Fruit fly (Drosophila melanogaster) whole organism, embryonic: ENCODE data around the gene CG10301.
A peak's percentile ranks its signal among the peaks of the same experiment; 100 is the strongest.

Experiments
- Aef1 ChIP-seq: fragments of 200-800 bp; sonication (Bioruptor generic); IDR thresholded peaks from 3 replicates; pipeline ENCODE4 v1.3.6; 2022; ENCODE audit warnings: missing biosample characterization, missing genetic modification characterization
- Asciz ChIP-seq: fragments of 200-800 bp; sonication (Bioruptor generic); optimal IDR thresholded peaks from 2 replicates; lab custom pipeline; 2017; ENCODE audit warnings: missing biosample characterization, mild to moderate bottlenecking, missing genetic modification characterization, missing genetic modification reagents
- CG1024 ChIP-seq: fragments of 200-800 bp; sonication (Bioruptor generic); IDR thresholded peaks from 2 replicates; pipeline ENCODE4 v1.3.6; 2022; ENCODE audit warnings: missing biosample characterization, missing genetic modification characterization
- CG10462 ChIP-seq: fragments of 200-800 bp; sonication (Bioruptor generic); optimal IDR thresholded peaks from 2 replicates; lab custom pipeline; 2016; ENCODE audit warnings: missing biosample characterization, missing genetic modification characterization
- CG10654 ChIP-seq: fragments of 200-800 bp; sonication (Bioruptor generic); optimal IDR thresholded peaks from 2 replicates; lab custom pipeline; 2016; ENCODE audit warnings: missing biosample characterization, missing genetic modification characterization
- CG12071 ChIP-seq: fragments of 200-800 bp; sonication (Bioruptor generic); optimal IDR thresholded peaks from 3 replicates; lab custom pipeline; 2018; ENCODE audit warnings: missing biosample characterization, mild to moderate bottlenecking, missing genetic modification characterization
- CG12219 ChIP-seq: fragments of 200-800 bp; sonication (Bioruptor generic); optimal IDR thresholded peaks from 3 replicates; lab custom pipeline; 2018; ENCODE audit warnings: missing biosample characterization, mild to moderate bottlenecking, missing genetic modification characterization
- CG12659 ChIP-seq: fragments of 200-800 bp; sonication (Bioruptor generic); optimal IDR thresholded peaks from 3 replicates; lab custom pipeline; 2017; ENCODE audit warnings: mild to moderate bottlenecking, missing biosample characterization, missing genetic modification reagents, missing genetic modification characterization
- CG12769 ChIP-seq: fragments of 200-800 bp; sonication (Bioruptor generic); optimal IDR thresholded peaks from 2 replicates; lab custom pipeline; 2019; ENCODE audit warnings: missing biosample characterization, mild to moderate bottlenecking, missing genetic modification characterization, moderate library complexity
- CG13424 ChIP-seq: fragments of 200-800 bp; sonication (Bioruptor generic); optimal IDR thresholded peaks from 2 replicates; lab custom pipeline; 2019; ENCODE audit warnings: missing biosample characterization, mild to moderate bottlenecking, missing genetic modification characterization, moderate library complexity
- CG15269 ChIP-seq: fragments of 200-800 bp; sonication (Bioruptor generic); optimal IDR thresholded peaks from 2 replicates; lab custom pipeline; 2018; ENCODE audit warnings: missing biosample characterization, mild to moderate bottlenecking, missing genetic modification characterization, moderate library complexity
- CG17361 ChIP-seq: fragments of 200-800 bp; sonication (Bioruptor generic); IDR thresholded peaks from 3 replicates; pipeline ENCODE4 v1.3.6; 2022; ENCODE audit warnings: missing biosample characterization, missing genetic modification characterization
- CG2116 ChIP-seq: fragments of 200-800 bp; sonication (Bioruptor generic); optimal IDR thresholded peaks from 3 replicates; lab custom pipeline; 2018; ENCODE audit warnings: missing biosample characterization, mild to moderate bottlenecking, missing genetic modification characterization
- CG3163 ChIP-seq: fragments of 200-800 bp; sonication (Bioruptor generic); optimal IDR thresholded peaks from 3 replicates; lab custom pipeline; 2016; ENCODE audit warnings: missing biosample characterization, missing genetic modification characterization
- CG33557 ChIP-seq: fragments of 200-800 bp; sonication (Bioruptor generic); optimal IDR thresholded peaks from 2 replicates; lab custom pipeline; 2019; ENCODE audit warnings: missing biosample characterization, mild to moderate bottlenecking, missing genetic modification characterization, moderate library complexity
- CG34422 ChIP-seq: fragments of 200-800 bp; sonication (Bioruptor generic); IDR thresholded peaks from 3 replicates; pipeline ENCODE4 v1.3.6; 2022; ENCODE audit warnings: missing biosample characterization, missing genetic modification characterization
- CG3995 ChIP-seq: fragments of 200-800 bp; sonication (Bioruptor generic); optimal IDR thresholded peaks from 3 replicates; lab custom pipeline; 2016; ENCODE audit warnings: missing biosample characterization, missing genetic modification characterization
- CG6654 ChIP-seq: fragments of 200-800 bp; sonication (Bioruptor generic); optimal IDR thresholded peaks from 2 replicates; lab custom pipeline; 2017; ENCODE audit warnings: missing biosample characterization, mild to moderate bottlenecking, missing genetic modification characterization
- CG7745 ChIP-seq: fragments of 200-800 bp; sonication (Bioruptor generic); optimal IDR thresholded peaks from 2 replicates; lab custom pipeline; 2018; ENCODE audit warnings: missing biosample characterization, mild to moderate bottlenecking, missing genetic modification characterization, moderate library complexity
- CG7786 ChIP-seq: fragments of 200-800 bp; sonication (Bioruptor generic); optimal IDR thresholded peaks from 2 replicates; lab custom pipeline; 2016; ENCODE audit warnings: missing biosample characterization, missing genetic modification characterization
- CG8359 ChIP-seq: fragments of 200-800 bp; sonication (Bioruptor generic); optimal IDR thresholded peaks from 2 replicates; lab custom pipeline; 2017; ENCODE audit warnings: missing biosample characterization, mild to moderate bottlenecking, missing genetic modification characterization, borderline replicate concordance
- CG9727 ChIP-seq: fragments of 200-800 bp; sonication (Bioruptor generic); optimal IDR thresholded peaks from 3 replicates; lab custom pipeline; 2017; ENCODE audit warnings: missing biosample characterization, mild to moderate bottlenecking, missing genetic modification characterization
- CoRest ChIP-seq: fragments of 200-800 bp; sonication (Bioruptor generic); optimal IDR thresholded peaks from 3 replicates; lab custom pipeline; 2018; ENCODE audit warnings: missing biosample characterization, mild to moderate bottlenecking, missing genetic modification characterization, moderate library complexity
- D19A ChIP-seq: fragments of 200-800 bp; optimal IDR thresholded peaks from 3 replicates; lab custom pipeline; 2019; ENCODE audit warnings: missing biosample characterization, mild to moderate bottlenecking, missing genetic modification characterization, moderate library complexity
- E2f2 ChIP-seq: fragments of 200-800 bp; sonication (Bioruptor generic); IDR thresholded peaks from 2 replicates; pipeline ENCODE4 v1.3.6; 2022; ENCODE audit warnings: missing biosample characterization, missing genetic modification characterization
- Ets97D ChIP-seq: fragments of 200-800 bp; sonication (Bioruptor generic); optimal IDR thresholded peaks from 3 replicates; lab custom pipeline; 2016; ENCODE audit warnings: missing biosample characterization, missing genetic modification characterization
- HLH3B ChIP-seq: fragments of 200-800 bp; sonication (Bioruptor generic); IDR thresholded peaks from 2 replicates; pipeline ENCODE4 v1.3.6; 2022; ENCODE audit warnings: missing biosample characterization, missing genetic modification characterization
- Hey ChIP-seq: fragments of 200-800 bp; sonication (Bioruptor generic); optimal IDR thresholded peaks from 3 replicates; lab custom pipeline; 2018; ENCODE audit warnings: missing biosample characterization, mild to moderate bottlenecking, missing genetic modification characterization
- Hr39 ChIP-seq: fragments of >200 bp; optimal IDR thresholded peaks from 2 replicates; lab custom pipeline; 2017
- Lpt ChIP-seq: fragments of >200 bp; optimal IDR thresholded peaks from 2 replicates; lab custom pipeline; 2018; ENCODE audit warnings: missing biosample characterization, missing genetic modification characterization
- Mrtf ChIP-seq: fragments of 200-800 bp; sonication (Bioruptor generic); IDR thresholded peaks from 3 replicates; pipeline ENCODE4 v1.3.6; 2022; ENCODE audit warnings: missing biosample characterization, missing genetic modification characterization
- Nf-YB ChIP-seq: fragments of 200-800 bp; sonication (Bioruptor generic); optimal IDR thresholded peaks from 3 replicates; lab custom pipeline; 2019; ENCODE audit warnings: missing biosample characterization, mild to moderate bottlenecking, missing genetic modification characterization, moderate library complexity
- Nf-YC ChIP-seq: fragments of 200-800 bp; optimal IDR thresholded peaks from 3 replicates; lab custom pipeline; 2019; ENCODE audit warnings: missing biosample characterization, mild to moderate bottlenecking, missing genetic modification characterization, moderate library complexity
- Side ChIP-seq: fragments of 200-800 bp; sonication (Bioruptor generic); optimal IDR thresholded peaks from 2 replicates; lab custom pipeline; 2016; ENCODE audit warnings: missing biosample characterization, missing genetic modification characterization
- Usf ChIP-seq: fragments of 200-800 bp; sonication (Bioruptor generic); optimal IDR thresholded peaks from 2 replicates; lab custom pipeline; 2017; ENCODE audit warnings: missing genotype, missing biosample characterization, missing genetic modification characterization
- Vsx1 ChIP-seq: fragments of 200-800 bp; sonication (Bioruptor generic); optimal IDR thresholded peaks from 2 replicates; lab custom pipeline; 2017; ENCODE audit warnings: missing biosample characterization, mild to moderate bottlenecking, missing genetic modification characterization, missing genetic modification reagents
- bab2 ChIP-seq: fragments of 200-800 bp; sonication (Bioruptor generic); optimal IDR thresholded peaks from 2 replicates; lab custom pipeline; 2016; ENCODE audit warnings: missing biosample characterization, missing genetic modification characterization
- btn ChIP-seq: fragments of 200-800 bp; sonication (Bioruptor generic); optimal IDR thresholded peaks from 2 replicates; lab custom pipeline; 2016; ENCODE audit warnings: missing biosample characterization, missing genetic modification characterization
- cas ChIP-seq: fragments of 200-800 bp; sonication (Bioruptor generic); IDR thresholded peaks from 2 replicates; pipeline ENCODE4 v1.3.6; 2022; ENCODE audit warnings: missing biosample characterization, missing genetic modification characterization
- dati ChIP-seq: fragments of 200-800 bp; sonication (Bioruptor generic); IDR thresholded peaks from 2 replicates; pipeline ENCODE4 v1.3.6; 2022; ENCODE audit warnings: missing biosample characterization, missing genetic modification characterization
- ftz-f1 ChIP-seq: fragments of 200-800 bp; sonication (Bioruptor generic); optimal IDR thresholded peaks from 2 replicates; lab custom pipeline; 2016; ENCODE audit warnings: missing biosample characterization, missing genetic modification characterization
- fu2 ChIP-seq: fragments of 200-800 bp; sonication (Bioruptor generic); optimal IDR thresholded peaks from 2 replicates; lab custom pipeline; 2016; ENCODE audit warnings: missing biosample characterization, missing genetic modification characterization
- gem ChIP-seq: fragments of 200-800 bp; sonication (Bioruptor generic); optimal IDR thresholded peaks from 2 replicates; lab custom pipeline; 2019; ENCODE audit warnings: missing biosample characterization, mild to moderate bottlenecking, missing genetic modification characterization, moderate library complexity
- mld ChIP-seq: fragments of 200-800 bp; sonication (Bioruptor generic); IDR thresholded peaks from 3 replicates; pipeline ENCODE4 v1.3.6; 2022; ENCODE audit warnings: missing biosample characterization, missing genetic modification characterization; ENCODE audit not compliant: partially characterized antibody
- nau ChIP-seq: fragments of 200-800 bp; sonication (Bioruptor generic); optimal IDR thresholded peaks from 3 replicates; lab custom pipeline; 2017; ENCODE audit warnings: missing biosample characterization, mild to moderate bottlenecking, missing genetic modification characterization, missing genetic modification reagents
- org-1 ChIP-seq: fragments of 200-800 bp; sonication (Bioruptor generic); optimal IDR thresholded peaks from 2 replicates; lab custom pipeline; 2017; ENCODE audit warnings: missing biosample characterization, missing genetic modification characterization
- ranshi ChIP-seq: fragments of 200-800 bp; sonication (Bioruptor generic); IDR thresholded peaks from 2 replicates; pipeline ENCODE4 v1.3.6; 2022; ENCODE audit warnings: missing biosample characterization, missing genetic modification characterization
- repo ChIP-seq: fragments of 200-800 bp; sonication (Bioruptor generic); optimal IDR thresholded peaks from 2 replicates; lab custom pipeline; 2016; ENCODE audit warnings: missing biosample characterization, missing genetic modification characterization
- sens ChIP-seq: fragments of 200-800 bp; sonication (Bioruptor generic); peaks from one replicate; lab custom pipeline; 2016; ENCODE audit warnings: missing biosample characterization, missing genetic modification characterization
- slbo ChIP-seq: fragments of 200-800 bp; sonication (Bioruptor generic); IDR thresholded peaks from 2 replicates; pipeline ENCODE4 v1.3.6; 2022; ENCODE audit warnings: missing biosample characterization, missing genetic modification characterization
- tin ChIP-seq: fragments of 200-800 bp; sonication (Bioruptor generic); optimal IDR thresholded peaks from 3 replicates; lab custom pipeline; 2016; ENCODE audit warnings: missing biosample characterization, missing genetic modification characterization
- tio ChIP-seq: fragments of 200-800 bp; sonication (Bioruptor generic); optimal IDR thresholded peaks from 2 replicates; lab custom pipeline; 2017; ENCODE audit warnings: missing biosample characterization, missing genetic modification characterization, inconsistent platforms
- twi ChIP-seq: fragments of 200-800 bp; optimal IDR thresholded peaks from 2 replicates; lab custom pipeline; 2019; ENCODE audit warnings: missing biosample characterization, mild to moderate bottlenecking, missing genetic modification characterization, moderate library complexity

The CG10301 gene

dm6 chr3R:23729066-23729465 lies 19.1 kb downstream of the CG10301 start (continued):
- TF ChIP-seq CoRest (tag; lab: Kevin White, UChicago) (no peak), dati (no peak), CG2116 (peak; percentile 2), Nf-YB (GFP tag; lab: Kevin White, UChicago) (no peak), CG33557 (GFP tag; lab: Kevin White, UChicago) (no peak), CG7786 (GFP tag; lab: Kevin White, UChicago) (peak; percentile 34), sens (peak; percentile 26), mld (no peak), repo (GFP tag; lab: Kevin White, UChicago) (no peak), Usf (no peak), CG34422 (no peak), Side (GFP tag; lab: Kevin White, UChicago) (no peak), Mrtf (GFP tag; lab: Robert Waterston, UW) (no peak), gem (tag; lab: Kevin White, UChicago) (peak; percentile 9), org-1 (peak; percentile 34), CG8359 (no peak), CG12219 (peak; percentile 45), Aef1 (GFP tag; lab: Robert Waterston, UW) (no peak), CG9727 (GFP tag; lab: Kevin White, UChicago) (peak; percentile 47), twi (peak; percentile 75), tin (no peak), CG10654 (GFP tag; lab: Kevin White, UChicago) (no peak), btn (GFP tag; lab: Kevin White, UChicago) (no peak), Hr39 (lab: Kevin White, UChicago) (no peak), Ets97D (GFP tag; lab: Kevin White, UChicago) (no peak), Lpt (GFP tag; lab: Kevin White, UChicago) (no peak), CG3163 (GFP tag; lab: Kevin White, UChicago) (no peak), E2f2 (GFP tag; lab: Robert Waterston, UW) (no peak), CG1024 (GFP tag; lab: Robert Waterston, UW) (no peak), CG17361 (no peak), ftz-f1 (no peak), CG15269 (tag; lab: Kevin White, UChicago) (peak; percentile 27), CG12769 (tag; lab: Kevin White, UChicago) (peak; percentile 66), Vsx1 (GFP tag; lab: Kevin White, UChicago) (peak; percentile 41), bab2 (GFP tag; lab: Kevin White, UChicago) (no peak), ranshi (0 out of 2 replicates have a peak, but pooled peaks have one; percentile 32), Asciz (peak; percentile 45), CG12071 (GFP tag; lab: Kevin White, UChicago) (peak; percentile 79), fu2 (GFP tag; lab: Kevin White, UChicago) (no peak), CG7745 (tag; lab: Kevin White, UChicago) (no peak), slbo (GFP tag; lab: Robert Waterston, UW) (no peak), Hey (tag; lab: Kevin White, UChicago) (peak; percentile 57), Nf-YC (no peak), CG13424 (no peak), CG10462 (GFP tag; lab: Kevin White, UChicago) (no peak), CG3995 (GFP tag; lab: Kevin White, UChicago) (peak; percentile 16), CG6654 (GFP tag; lab: Kevin White, UChicago) (no peak), nau (GFP tag; lab: Kevin White, UChicago) (peak; percentile 38), HLH3B (GFP tag; lab: Robert Waterston, UW) (no peak; the same call in 1 of the 2 replicates), D19A (tag; lab: Kevin White, UChicago) (no peak), CG12659 (GFP tag; lab: Kevin White, UChicago) (peak; percentile 29), tio (no peak), cas (GFP tag; lab: Robert Waterston, UW) (no peak)
